Worm (Caenorhabditis elegans) whole organism, L1 larva: ENCODE measurements around the gene fbxa-152.

Experiments
- C04F5.9 ChIP-seq: sonication (generic microtip); optimal IDR thresholded peaks from 2 replicates; lab custom pipeline; 2016; ENCODE audit warnings: missing genetic modification characterization, missing compliant biosample characterization
- C34B4.2 ChIP-seq: sonication (generic microtip); optimal IDR thresholded peaks from 2 replicates; lab custom pipeline; 2017; ENCODE audit warnings: mild to moderate bottlenecking, missing genetic modification characterization, missing compliant biosample characterization
- F16B12.6 ChIP-seq: fragments of 150-350 bp; optimal IDR thresholded peaks from 2 replicates; lab custom pipeline; 2014; ENCODE audit warnings: missing biosample characterization, missing genetic modification characterization
- Y116A8C.19 ChIP-seq: sonication (generic microtip); optimal IDR thresholded peaks from 2 replicates; lab custom pipeline; 2016; ENCODE audit warnings: missing compliant biosample characterization, missing genetic modification characterization, borderline replicate concordance
- aha-1 ChIP-seq: fragments of 150-350 bp; optimal IDR thresholded peaks from 2 replicates; lab custom pipeline; 2014; ENCODE audit warnings: missing biosample characterization, missing genetic modification characterization
- alr-1 ChIP-seq: fragments of 200-800 bp; sonication (Bioruptor generic); optimal IDR thresholded peaks from 2 replicates; lab custom pipeline; 2018; ENCODE audit warnings: borderline replicate concordance, mild to moderate bottlenecking, missing genetic modification characterization, missing compliant biosample characterization
- aly-2 ChIP-seq: fragments of 150-350 bp; optimal IDR thresholded peaks from 2 replicates; lab custom pipeline; 2014; ENCODE audit warnings: missing biosample characterization, missing genetic modification characterization
- blmp-1 ChIP-seq: fragments of 150-350 bp; optimal IDR thresholded peaks from 2 replicates; lab custom pipeline; 2014; ENCODE audit warnings: missing biosample characterization, missing genetic modification characterization
- ceh-63 ChIP-seq: fragments of 200-800 bp; sonication (Bioruptor generic); optimal IDR thresholded peaks from 2 replicates; lab custom pipeline; 2018; ENCODE audit warnings: mild to moderate bottlenecking, missing genetic modification characterization, missing compliant biosample characterization
- ceh-88 ChIP-seq: fragments of 200-800 bp; sonication (Bioruptor generic); IDR thresholded peaks from 2 replicates; pipeline ENCODE4 v1.3.6; 2022; ENCODE audit warnings: missing genetic modification characterization, missing compliant biosample characterization
- ces-1 ChIP-seq: fragments of 150-350 bp; optimal IDR thresholded peaks from 2 replicates; lab custom pipeline; 2014; ENCODE audit warnings: missing biosample characterization, missing genetic modification reagents, missing genetic modification characterization
- dsc-1 ChIP-seq: sonication (generic microtip); optimal IDR thresholded peaks from 2 replicates; lab custom pipeline; 2016; ENCODE audit warnings: mild to moderate bottlenecking, missing genetic modification characterization, missing compliant biosample characterization
- efl-1 ChIP-seq, 4 experiments: fragments of 150-350 bp; optimal IDR thresholded peaks in 3 of 4; peaks in 1 of 4; 1 replicate in 1 of 4; 2 replicates in 3 of 4; lab custom pipeline; 2014; ENCODE audit warnings: missing biosample characterization in 2 of 4, missing genetic modification characterization in 2 of 4, missing genetic modification reagents in 2 of 4
- efl-3 ChIP-seq: fragments of 200-800 bp; sonication (Bioruptor generic); optimal IDR thresholded peaks from 2 replicates; lab custom pipeline; 2018; ENCODE audit warnings: mild to moderate bottlenecking, missing genetic modification characterization, missing compliant biosample characterization
- egl-13 ChIP-seq: sonication (generic microtip); optimal IDR thresholded peaks from 2 replicates; lab custom pipeline; 2016; ENCODE audit warnings: missing genotype, missing genetic modification reagents, missing genetic modification characterization, missing compliant biosample characterization
- egl-27 ChIP-seq, 2 experiments: fragments of 150-350 bp in 1 of 2; sonication (generic microtip); optimal IDR thresholded peaks; 3 replicates each; lab custom pipeline; 2017 to 2018; ENCODE audit warnings: missing biosample characterization in 2 of 2, missing genetic modification characterization in 2 of 2, missing genetic modification reagents in 2 of 2
- elt-2 ChIP-seq: sonication (generic microtip); optimal IDR thresholded peaks from 2 replicates; lab custom pipeline; 2016; ENCODE audit warnings: missing genetic modification characterization, mild to moderate bottlenecking, inconsistent platforms, missing compliant biosample characterization, missing genetic modification reagents
- ets-5 ChIP-seq: fragments of 200-800 bp; sonication (Bioruptor generic); IDR thresholded peaks from 2 replicates; pipeline ENCODE4 v1.3.6; 2022; ENCODE audit warnings: missing genetic modification characterization, missing compliant biosample characterization
- fkh-10 ChIP-seq: sonication (generic microtip); optimal IDR thresholded peaks from 2 replicates; lab custom pipeline; 2017; ENCODE audit warnings: missing biosample characterization, missing genetic modification reagents, missing genetic modification characterization
- fkh-4 ChIP-seq: sonication (generic microtip); optimal IDR thresholded peaks from 2 replicates; lab custom pipeline; 2016; ENCODE audit warnings: missing compliant biosample characterization, missing genetic modification characterization, borderline replicate concordance
- fkh-8 ChIP-seq: sonication (generic microtip); optimal IDR thresholded peaks from 2 replicates; lab custom pipeline; 2016; ENCODE audit warnings: mild to moderate bottlenecking, missing genetic modification characterization, missing compliant biosample characterization
- grh-1 ChIP-seq: fragments of 200-800 bp; sonication (Bioruptor generic); IDR thresholded peaks from 2 replicates; pipeline ENCODE4 v1.3.6; 2022; ENCODE audit warnings: missing genetic modification reagents, missing genetic modification characterization, missing compliant biosample characterization
- hlh-4 ChIP-seq: sonication (generic microtip); optimal IDR thresholded peaks from 2 replicates; lab custom pipeline; 2016; ENCODE audit warnings: mild to moderate bottlenecking, missing genetic modification characterization, missing compliant biosample characterization
- hpl-2 ChIP-seq: fragments of 150-350 bp; optimal IDR thresholded peaks from 2 replicates; lab custom pipeline; 2014; ENCODE audit warnings: missing biosample characterization, missing genetic modification reagents, missing genetic modification characterization
- irx-1 ChIP-seq: sonication (generic microtip); optimal IDR thresholded peaks from 2 replicates; lab custom pipeline; 2016; ENCODE audit warnings: missing genetic modification characterization, missing compliant biosample characterization
- jun-1 ChIP-seq: fragments of 150-350 bp; optimal IDR thresholded peaks from 2 replicates; lab custom pipeline; 2014; ENCODE audit warnings: missing biosample characterization, missing genetic modification reagents, missing genetic modification characterization
- lin-14 ChIP-seq: fragments of 200-800 bp; sonication (Bioruptor generic); optimal IDR thresholded peaks from 2 replicates; lab custom pipeline; 2018; ENCODE audit warnings: mild to moderate bottlenecking, missing genetic modification characterization, moderate library complexity, missing compliant biosample characterization
- lin-35 ChIP-seq, 2 experiments: fragments of 150-350 bp; optimal IDR thresholded peaks; 2 replicates each; lab custom pipeline; 2014; ENCODE audit warnings: missing biosample characterization in 2 of 2, missing genetic modification characterization in 2 of 2, missing genetic modification reagents in 2 of 2
- lin-39 ChIP-seq: fragments of 150-350 bp; optimal IDR thresholded peaks from 2 replicates; lab custom pipeline; 2014; ENCODE audit warnings: missing biosample characterization, missing genetic modification reagents, missing genetic modification characterization
- mab-9 ChIP-seq: fragments of 200-800 bp; sonication (Bioruptor generic); IDR thresholded peaks from 2 replicates; pipeline ENCODE4 v1.3.6; 2022; ENCODE audit warnings: missing genetic modification reagents, missing genetic modification characterization, missing compliant biosample characterization
- nhr-11 ChIP-seq: fragments of 150-350 bp; optimal IDR thresholded peaks from 2 replicates; lab custom pipeline; 2014; ENCODE audit warnings: missing biosample characterization, missing genetic modification characterization
- nhr-20 ChIP-seq: sonication (generic microtip); optimal IDR thresholded peaks from 2 replicates; lab custom pipeline; 2016; ENCODE audit warnings: mild to moderate bottlenecking, missing genetic modification characterization, missing compliant biosample characterization
- nhr-237 ChIP-seq: fragments of 150-350 bp; optimal IDR thresholded peaks from 2 replicates; lab custom pipeline; 2014; ENCODE audit warnings: missing biosample characterization, missing genetic modification characterization
- nhr-71 ChIP-seq: sonication (generic microtip); optimal IDR thresholded peaks from 2 replicates; lab custom pipeline; 2016; ENCODE audit warnings: mild to moderate bottlenecking, missing genetic modification characterization, moderate library complexity, missing compliant biosample characterization
- nhr-76 ChIP-seq: sonication (generic microtip); optimal IDR thresholded peaks from 2 replicates; lab custom pipeline; 2017; ENCODE audit warnings: missing biosample characterization, missing genetic modification characterization
- nhr-85 ChIP-seq: sonication (generic microtip); peaks from one replicate; lab custom pipeline; 2016; ENCODE audit warnings: missing genetic modification characterization, inconsistent platforms, missing compliant biosample characterization
- pax-3 ChIP-seq: fragments of 200-800 bp; sonication (Bioruptor generic); optimal IDR thresholded peaks from 2 replicates; lab custom pipeline; 2018; ENCODE audit warnings: mild to moderate bottlenecking, missing genetic modification characterization, moderate library complexity, missing compliant biosample characterization
- pqm-1 ChIP-seq: sonication (generic microtip); optimal IDR thresholded peaks from 3 replicates; lab custom pipeline; 2017; ENCODE audit warnings: missing biosample characterization, missing genetic modification characterization
- rnt-1 ChIP-seq: sonication (generic microtip); optimal IDR thresholded peaks from 2 replicates; lab custom pipeline; 2016; ENCODE audit warnings: mild to moderate bottlenecking, missing genetic modification characterization, moderate library complexity, missing compliant biosample characterization
- skn-1 ChIP-seq: fragments of 150-350 bp; optimal IDR thresholded peaks from 2 replicates; lab custom pipeline; 2014; ENCODE audit warnings: missing biosample characterization, missing genetic modification characterization
- snpc-4 ChIP-seq: fragments of 150-350 bp; optimal IDR thresholded peaks from 2 replicates; lab custom pipeline; 2014; ENCODE audit warnings: missing biosample characterization, missing genetic modification characterization
- snu-23 ChIP-seq: sonication (generic microtip); optimal IDR thresholded peaks from 2 replicates; lab custom pipeline; 2016; ENCODE audit warnings: missing genetic modification characterization, missing compliant biosample characterization
- sox-4 ChIP-seq: sonication (generic microtip); optimal IDR thresholded peaks from 2 replicates; lab custom pipeline; 2016; ENCODE audit warnings: missing genetic modification characterization, missing compliant biosample characterization
- sup-37 ChIP-seq: fragments of 200-800 bp; sonication (Bioruptor generic); optimal IDR thresholded peaks from 2 replicates; lab custom pipeline; 2018; ENCODE audit warnings: mild to moderate bottlenecking, missing genetic modification characterization, missing compliant biosample characterization
- tlp-1 ChIP-seq: fragments of 150-350 bp; optimal IDR thresholded peaks from 2 replicates; lab custom pipeline; 2014; ENCODE audit warnings: missing biosample characterization, missing genetic modification characterization
- unc-130 ChIP-seq: fragments of 150-350 bp; optimal IDR thresholded peaks from 2 replicates; lab custom pipeline; 2017; ENCODE audit warnings: missing biosample characterization, missing genetic modification characterization, inconsistent platforms
- unc-86 ChIP-seq: sonication (generic microtip); optimal IDR thresholded peaks from 2 replicates; lab custom pipeline; 2016; ENCODE audit warnings: missing genetic modification characterization, missing compliant biosample characterization
- unc-98 ChIP-seq: fragments of 200-800 bp; sonication (Bioruptor generic); IDR thresholded peaks from 2 replicates; pipeline ENCODE4 v1.3.6; 2022; ENCODE audit warnings: missing genetic modification characterization, missing compliant biosample characterization
- xbp-1 ChIP-seq: sonication (generic microtip); optimal IDR thresholded peaks from 2 replicates; lab custom pipeline; 2016; ENCODE audit warnings: missing genetic modification characterization, missing compliant biosample characterization

Gene fbxa-152

DNA sequence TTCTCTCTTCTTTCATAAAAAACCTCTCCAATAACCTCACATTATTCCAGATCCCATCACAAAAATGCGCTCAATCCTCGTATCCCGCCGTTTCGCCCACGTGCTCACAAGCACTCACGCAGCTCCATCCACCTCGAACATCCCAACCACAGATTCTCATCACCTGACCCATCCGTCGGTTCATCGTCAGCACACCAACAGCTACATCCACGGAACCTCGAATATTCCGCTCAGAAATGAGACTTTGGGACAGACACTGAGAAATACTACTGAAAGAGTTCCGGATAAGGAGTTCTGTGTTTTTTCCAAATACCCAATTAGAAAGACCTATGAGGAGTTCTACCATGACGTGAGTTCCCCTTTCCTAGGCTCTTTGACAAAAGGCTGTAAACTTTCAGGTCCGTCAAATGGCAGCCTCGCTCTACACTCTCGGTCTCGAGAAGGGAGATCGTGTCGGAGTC lies 34.8 kb downstream of the fbxa-152 start, which contains the start of gene acs-2:
TSS of gene acs-2 (plus strand) at position 51 of the 461 bp plus-strand sequence.
- peak in 1 of 2 experiments; percentile 37 for TF ChIP-seq lin-35 (GFP tag; optimal IDR thresholded peaks at IDR 0.05; lab: Kevin White, UChicago)
- no peak for TF ChIP-seq mab-9 (GFP tag; lab: Robert Waterston, UW)
- TF ChIP-seq efl-1 (optimal IDR thresholded peaks at IDR 0.05; lab: Kevin White, UChicago): no peak
- TF ChIP-seq efl-1 (GFP tag; optimal IDR thresholded peaks at IDR 0.05 in 1 of 2; lab: Kevin White, UChicago): peak in 1 of 2 experiments; percentile 85
- TF ChIP-seq nhr-11: no peak

DNA sequence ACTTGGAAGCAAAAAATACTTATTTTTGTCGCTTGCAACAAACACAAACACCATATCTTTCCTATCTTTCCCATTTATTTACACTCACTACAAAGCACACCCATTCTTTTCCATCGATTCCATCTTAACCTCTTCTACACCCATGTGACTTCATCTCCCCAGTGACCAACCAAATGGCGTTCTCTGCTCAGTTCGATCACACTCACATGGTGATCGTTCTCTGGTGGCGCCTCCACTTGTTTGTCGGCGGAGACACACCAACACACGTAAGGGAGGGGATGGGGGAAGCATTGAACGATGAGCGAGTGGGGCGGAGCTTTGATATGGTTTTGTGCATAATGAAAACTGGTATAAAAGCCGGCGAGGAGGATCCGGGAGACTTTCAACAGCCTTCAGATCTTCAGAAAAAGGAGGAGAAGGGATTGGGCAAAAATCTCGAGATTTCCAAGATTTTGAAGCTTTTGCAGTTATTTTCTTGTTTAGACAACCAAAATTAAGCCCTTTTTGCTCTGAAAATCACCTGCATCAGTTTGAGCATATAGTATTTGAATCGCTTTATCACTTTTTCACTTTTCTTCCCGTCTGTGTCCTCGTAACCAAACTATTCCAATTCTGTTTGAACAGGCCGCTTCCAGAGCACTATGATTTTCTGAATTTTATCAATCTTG lies 35.5 kb downstream of the fbxa-152 start:
- peak; percentile 92 for TF ChIP-seq snu-23
- TF ChIP-seq efl-1 (optimal IDR thresholded peaks at IDR 0.05; lab: Kevin White, UChicago): peak; percentile 53 to 65
- peak; percentile 60 to 96 for TF ChIP-seq efl-1 (GFP tag; optimal IDR thresholded peaks at IDR 0.05 in 1 of 2; lab: Kevin White, UChicago)
- TF ChIP-seq unc-86 (tag; lab: Kevin White, UChicago): no peak
- TF ChIP-seq egl-27 (tag; optimal IDR thresholded peaks at IDR 0.05; lab: Kevin White, UChicago): no peak
- TF ChIP-seq lin-39 (tag; lab: Kevin White, UChicago): peak; percentile 70
- no peak for TF ChIP-seq efl-3 (GFP tag; lab: Kevin White, UChicago)
- TF ChIP-seq fkh-10 (GFP tag; lab: Kevin White, UChicago): no peak
- peak; percentile 52 for TF ChIP-seq irx-1 (tag; lab: Kevin White, UChicago)
- peak; percentile 53; the same call in 1 of the 2 replicates for TF ChIP-seq ceh-88 (GFP tag; lab: Robert Waterston, UW)
- peak; percentile 53 for TF ChIP-seq skn-1 (tag; lab: Kevin White, UChicago)
- peak; percentile 53 for TF ChIP-seq sup-37 (GFP tag; lab: Kevin White, UChicago)
- TF ChIP-seq rnt-1 (tag; lab: Kevin White, UChicago): peak; percentile 84
- TF ChIP-seq grh-1 (GFP tag; lab: Robert Waterston, UW): no peak
- TF ChIP-seq lin-14: peak; percentile 93
- no peak for TF ChIP-seq aly-2 (tag; lab: Kevin White, UChicago)
- no peak for TF ChIP-seq ceh-63 (GFP tag; lab: Kevin White, UChicago)
- TF ChIP-seq sox-4: peak; percentile 67
- peak; percentile 71 for TF ChIP-seq jun-1 (tag; lab: Kevin White, UChicago)
- TF ChIP-seq tlp-1 (tag; lab: Kevin White, UChicago): no peak
- peak; percentile 66 for TF ChIP-seq pqm-1 (tag; lab: Kevin White, UChicago)
- TF ChIP-seq unc-130: peak; percentile 99
- TF ChIP-seq C04F5.9 (tag; lab: Kevin White, UChicago): peak; percentile 43
- TF ChIP-seq egl-13 (tag; lab: Kevin White, UChicago): no peak
- TF ChIP-seq dsc-1 (tag; lab: Kevin White, UChicago): no peak
- no peak for TF ChIP-seq alr-1 (tag; lab: Kevin White, UChicago)
- TF ChIP-seq hpl-2 (GFP tag; lab: Kevin White, UChicago): no peak
- TF ChIP-seq ets-5 (GFP tag; lab: Robert Waterston, UW): no peak
- peak; percentile 97 for TF ChIP-seq nhr-71 (tag; lab: Kevin White, UChicago)
- TF ChIP-seq hlh-4 (tag; lab: Kevin White, UChicago): no peak
- peak; percentile 36 for TF ChIP-seq snpc-4 (tag; lab: Kevin White, UChicago)
- TF ChIP-seq nhr-76 (tag; lab: Kevin White, UChicago): no peak
- TF ChIP-seq fkh-4: no peak
- TF ChIP-seq fkh-8 (tag; lab: Kevin White, UChicago): peak; percentile 39
- TF ChIP-seq nhr-85: peak; percentile 89
- no peak for TF ChIP-seq Y116A8C.19 (tag; lab: Kevin White, UChicago)
- peak; percentile 7 for TF ChIP-seq pax-3 (tag; lab: Kevin White, UChicago)
- TF ChIP-seq xbp-1: peak; percentile 54
- no peak for TF ChIP-seq F16B12.6
- TF ChIP-seq nhr-237 (tag; lab: Kevin White, UChicago): no peak
- TF ChIP-seq blmp-1 (tag; lab: Kevin White, UChicago): peak; percentile 62
- TF ChIP-seq nhr-20 (tag; lab: Kevin White, UChicago): peak; percentile 96
- no peak for TF ChIP-seq unc-98 (GFP tag; lab: Robert Waterston, UW)
- TF ChIP-seq C34B4.2 (tag; lab: Kevin White, UChicago): no peak
- peak; percentile 86 for TF ChIP-seq elt-2
- peak; percentile 0 for TF ChIP-seq aha-1 (tag; lab: Kevin White, UChicago)
- no peak for TF ChIP-seq ces-1 (GFP tag; lab: Kevin White, UChicago)
